Worm (Caenorhabditis elegans) whole organism, early embryonic: ENCODE results near the gene twk-42.

Experiments
- B0310.2 ChIP-seq: sonication (generic microtip); optimal IDR thresholded peaks from 2 replicates; lab custom pipeline; 2016; ENCODE audit warnings: mild to moderate bottlenecking, missing genetic modification characterization, missing compliant biosample characterization
- aly-1 ChIP-seq: sonication (generic microtip); optimal IDR thresholded peaks from 2 replicates; lab custom pipeline; 2016; ENCODE audit warnings: missing genetic modification characterization, missing compliant biosample characterization
- ama-1 ChIP-seq: fragments of 150-350 bp; optimal IDR thresholded peaks from 2 replicates; lab custom pipeline; 2014
- ceh-13 ChIP-seq: fragments of 200-800 bp; sonication (Bioruptor generic); optimal IDR thresholded peaks from 2 replicates; lab custom pipeline; 2018; ENCODE audit warnings: mild to moderate bottlenecking, missing genetic modification characterization, missing compliant biosample characterization
- ceh-36 ChIP-seq: sonication (generic microtip); optimal IDR thresholded peaks from 2 replicates; lab custom pipeline; 2016; ENCODE audit warnings: missing genetic modification characterization, inconsistent platforms, missing compliant biosample characterization
- ets-7 ChIP-seq: sonication (generic microtip); optimal IDR thresholded peaks from 2 replicates; lab custom pipeline; 2016; ENCODE audit warnings: missing genotype, missing genetic modification characterization, missing compliant biosample characterization
- flt-1 ChIP-seq: fragments of 200-800 bp; sonication (Bioruptor generic); IDR thresholded peaks from 2 replicates; pipeline ENCODE4 v1.3.6; 2022; ENCODE audit warnings: missing genetic modification characterization, missing compliant biosample characterization
- hmbx-1 ChIP-seq: sonication (generic microtip); optimal IDR thresholded peaks from 2 replicates; lab custom pipeline; 2016; ENCODE audit warnings: mild to moderate bottlenecking, missing genetic modification characterization, missing compliant biosample characterization
- hnd-1 ChIP-seq: sonication (generic microtip); optimal IDR thresholded peaks from 2 replicates; lab custom pipeline; 2016; ENCODE audit warnings: missing genetic modification characterization, missing compliant biosample characterization
- pes-1 ChIP-seq: fragments of 200-800 bp; sonication (Bioruptor generic); IDR thresholded peaks from 2 replicates; pipeline ENCODE4 v1.3.6; 2022; ENCODE audit warnings: missing genetic modification reagents, missing genetic modification characterization, missing compliant biosample characterization
- scrt-1 ChIP-seq: fragments of 200-800 bp; sonication (Bioruptor generic); IDR thresholded peaks from 2 replicates; pipeline ENCODE4 v1.3.6; 2022; ENCODE audit warnings: missing genetic modification characterization, missing compliant biosample characterization
- sea-1 ChIP-seq: fragments of 200-800 bp; sonication (Bioruptor generic); conservative IDR thresholded peaks from 2 replicates; pipeline ENCODE4 v1.3.6; 2022; ENCODE audit warnings: missing genetic modification characterization, missing compliant biosample characterization
- tbx-11 ChIP-seq: fragments of 200-800 bp; sonication (Bioruptor generic); IDR thresholded peaks from 2 replicates; pipeline ENCODE4 v1.3.6; 2022; ENCODE audit warnings: missing genetic modification characterization, missing compliant biosample characterization
- tra-4 ChIP-seq: sonication (generic microtip); optimal IDR thresholded peaks from 2 replicates; lab custom pipeline; 2017; ENCODE audit warnings: missing genetic modification characterization, missing compliant biosample characterization

- TF ChIP-seq tra-4 (tag; lab: Kevin White, UChicago) (no peak), ama-1 (lab: Kevin White, UChicago) (no peak), flt-1 (GFP tag; lab: Robert Waterston, UW) (no peak), B0310.2 (tag; lab: Kevin White, UChicago) (no peak), hmbx-1 (tag; lab: Kevin White, UChicago) (no peak), pes-1 (no peak), ceh-13 (no peak), scrt-1 (no peak), sea-1 (GFP tag; lab: Robert Waterston, UW) (no peak), ets-7 (tag; lab: Kevin White, UChicago) (no peak), tbx-11 (GFP tag; lab: Robert Waterston, UW) (no peak), aly-1 (no peak), hnd-1 (no peak), ceh-36 (no peak)
Observed at ce11 chrV:17723142-17723781, 9.2 kb downstream of the twk-42 start.
